Fruit fly (Drosophila melanogaster): Measurements from ENCODE around the gene Mettl3.

Mettl3 gene

DNA sequence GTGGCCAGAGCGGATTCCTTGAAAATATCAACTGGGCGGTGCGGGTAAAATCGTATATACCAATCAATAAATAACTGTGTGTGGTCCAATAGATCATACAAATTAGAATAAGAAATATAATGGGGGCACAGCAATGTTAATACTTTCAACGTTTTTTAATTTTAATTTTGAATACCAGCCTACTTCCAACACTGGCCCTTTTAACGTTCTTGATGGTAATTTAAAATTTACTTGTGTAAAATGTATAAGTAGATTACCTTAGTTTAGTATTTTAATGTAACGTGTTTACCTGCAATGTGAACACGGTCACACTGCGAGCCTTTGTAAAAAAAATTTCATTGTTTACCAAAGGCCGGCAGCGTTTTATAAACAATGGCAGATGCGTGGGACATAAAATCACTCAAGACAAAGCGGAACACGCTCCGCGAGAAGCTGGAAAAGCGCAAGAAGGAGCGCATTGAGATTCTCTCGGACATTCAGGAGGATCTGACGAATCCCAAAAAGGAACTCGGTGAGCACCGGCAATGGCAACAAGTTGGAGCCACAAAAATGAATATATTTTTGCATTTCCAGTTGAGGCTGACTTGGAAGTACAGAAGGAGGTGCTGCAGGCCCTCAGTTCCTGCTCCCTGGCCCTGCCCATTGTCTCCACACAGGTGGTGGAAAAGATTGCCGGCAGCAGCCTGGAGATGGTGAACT, at the start of gene Mettl3, which contains the start of gene KrT95D:
Gene Mettl3 (plus strand): TSS at position 333 of the 699 bp plus-strand sequence.
Gene KrT95D (minus strand): TSS at position 3 of the 699 bp plus-strand sequence.
- TF ChIP-seq NC2α (GFP tag; optimal IDR thresholded peaks at IDR 0.05) (no peak), grau (tag; optimal IDR thresholded peaks at IDR 0.05) (peak; percentile 16), Blimp-1 (GFP tag; optimal IDR thresholded peaks at IDR 0.05) (no peak), Oaz (GFP tag; IDR thresholded peaks at IDR 0.05) (no peak), Adf1 (GFP tag; IDR thresholded peaks at IDR 0.05) (no peak), ind (GFP tag; optimal IDR thresholded peaks at IDR 0.05) (no peak), zfh1 (GFP tag; IDR thresholded peaks at IDR 0.05) (no peak), CG3847 (GFP tag; IDR thresholded peaks at IDR 0.05) (peak; percentile 30; the same call in 1 of the 2 replicates), CG2129 (GFP tag; IDR thresholded peaks at IDR 0.05; ENCODE audit: partially characterized antibody) (no peak), CG13775 (GFP tag; optimal IDR thresholded peaks at IDR 0.05) (no peak), CG10321 (GFP tag; IDR thresholded peaks at IDR 0.05) (no peak), CG2875 (GFP tag; optimal IDR thresholded peaks at IDR 0.05) (no peak), CG1529 (GFP tag; optimal IDR thresholded peaks at IDR 0.05) (no peak), ara (GFP tag; IDR thresholded peaks at IDR 0.05) (0 out of 2 replicates have a peak, but pooled peaks have one; percentile 17), Mes4 (GFP tag; optimal IDR thresholded peaks at IDR 0.05) (no peak), CG6854 (GFP tag; optimal IDR thresholded peaks at IDR 0.05) (no peak), Hsf (GFP tag; optimal IDR thresholded peaks at IDR 0.05) (peak; percentile 4), CG9932 (GFP tag; IDR thresholded peaks at IDR 0.05) (no peak), Sox102F (GFP tag; optimal IDR thresholded peaks at IDR 0.05) (no peak), Taf1 (GFP tag; IDR thresholded peaks at IDR 0.05) (no peak), CG4360 (GFP tag; IDR thresholded peaks at IDR 0.05) (no peak), D (optimal IDR thresholded peaks at IDR 0.05) (no peak), D (GFP tag; optimal IDR thresholded peaks at IDR 0.05) (peak; percentile 35), Sry-β (GFP tag; optimal IDR thresholded peaks at IDR 0.05) (no peak), CG15073 (GFP tag; optimal IDR thresholded peaks at IDR 0.05) (no peak), Fer3 (tag; optimal IDR thresholded peaks at IDR 0.05) (no peak), sna (GFP tag; IDR thresholded peaks at IDR 0.05; ENCODE audit: partially characterized antibody) (0 out of 2 replicates have a peak, but pooled peaks have one; percentile 11), CG10267 (tag; optimal IDR thresholded peaks at IDR 0.05) (peak; percentile 83), CG15696 (tag; optimal IDR thresholded peaks at IDR 0.05) (peak; percentile 8), vnd (GFP tag; IDR thresholded peaks at IDR 0.05; ENCODE audit: partially characterized antibody) (no peak), CG4424 (GFP tag; optimal IDR thresholded peaks at IDR 0.05) (peak; percentile 25), tap (tag; optimal IDR thresholded peaks at IDR 0.05) (no peak), Lhr (GFP tag; optimal IDR thresholded peaks at IDR 0.05) (peak; percentile 87), gsb-n (tag; optimal IDR thresholded peaks at IDR 0.05) (no peak), NfI (GFP tag; optimal IDR thresholded peaks at IDR 0.05) (no peak), Eip74EF (GFP tag; optimal IDR thresholded peaks at IDR 0.05) (no peak), lola (GFP tag; optimal IDR thresholded peaks at IDR 0.05) (peak in 1 of 3 experiments; percentile 19), CG9876 (GFP tag; optimal IDR thresholded peaks at IDR 0.05) (no peak), CG2202 (tag; optimal IDR thresholded peaks at IDR 0.05) (no peak), her (GFP tag; optimal IDR thresholded peaks at IDR 0.05) (no peak), NK7.1 (GFP tag; optimal IDR thresholded peaks at IDR 0.05) (no peak), CG17912 (GFP tag; optimal IDR thresholded peaks at IDR 0.05) (no peak), CG31365 (tag; optimal IDR thresholded peaks at IDR 0.05) (no peak), CTCF (GFP tag; optimal IDR thresholded peaks at IDR 0.05) (peak; percentile 60), Nf-YB (GFP tag; optimal IDR thresholded peaks at IDR 0.05) (peak; percentile 23), scrt (GFP tag; optimal IDR thresholded peaks at IDR 0.05) (peak; percentile 81), CG17328 (GFP tag; IDR thresholded peaks at IDR 0.05) (no peak), Hr3 (GFP tag; optimal IDR thresholded peaks at IDR 0.05) (no peak), abd-A (tag; optimal IDR thresholded peaks at IDR 0.05) (no peak), Hr51 (GFP tag; optimal IDR thresholded peaks at IDR 0.05) (no peak)

Measured in whole organism, embryonic.